Fruit fly (Drosophila melanogaster) ovary, adult (tissue): ENCODE measurements around the gene CG8135.

Experiments used
- CG17801 ChIP-seq: fragments of 200-800 bp; optimal IDR thresholded peaks from 2 replicates; lab custom pipeline; 2019; ENCODE audit warnings: missing biosample characterization, mild to moderate bottlenecking, missing genetic modification characterization, moderate library complexity; ENCODE audit not compliant: partially characterized antibody

Gene CG8135

DNA sequence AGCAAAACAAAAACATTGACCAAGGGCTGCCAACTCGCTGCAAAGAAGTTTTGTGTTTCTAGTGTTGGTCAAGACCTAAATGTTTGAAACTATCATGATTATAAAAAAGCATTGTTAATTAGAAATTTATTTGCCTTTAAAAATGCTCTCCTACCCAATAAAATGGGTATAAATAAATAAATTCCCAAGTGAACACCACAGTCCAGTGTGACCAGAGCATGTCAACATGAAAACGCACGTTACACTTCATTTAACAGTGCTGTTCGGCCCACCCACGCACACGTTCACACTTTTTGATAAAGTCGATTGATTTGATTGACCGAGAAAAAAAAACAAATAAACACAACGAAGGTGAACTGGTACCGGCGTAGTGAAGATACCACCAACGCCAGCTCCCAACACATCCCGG lies at the start of gene CG8135, which contains the start of the genes CG9356 and BBIP1:
CG8135 (plus strand) TSS at position 282 of the 409 bp plus-strand sequence.
CG9356 (minus strand) TSS at position 166 of the 409 bp plus-strand sequence.
BBIP1 (plus strand) TSS at position 282 of the 409 bp plus-strand sequence.
- peak; percentile 79 for TF ChIP-seq CG17801 (GFP tag; lab: Kevin White, UChicago)

DNA sequence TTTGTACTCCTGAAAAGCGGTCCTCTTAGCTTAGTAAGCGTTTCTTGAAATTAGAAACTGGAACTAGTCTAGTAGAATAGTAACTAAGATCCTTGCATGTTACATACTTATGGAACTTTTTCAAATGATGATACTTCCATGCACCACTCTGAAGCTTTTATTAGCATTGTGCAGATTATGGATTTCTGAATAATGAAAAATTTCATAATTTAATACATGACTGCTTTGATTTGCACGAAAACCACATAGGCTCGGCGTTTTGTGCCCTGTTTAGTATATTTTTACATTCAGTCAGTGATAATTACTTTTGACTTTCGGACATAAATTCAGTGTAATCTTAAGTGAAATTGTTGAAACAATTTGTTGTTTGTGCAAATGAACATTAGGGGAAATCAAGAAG lies 49.0 kb upstream of the CG8135 start, which contains the start of gene CG43675:
CG43675 (plus strand) TSS at position 301 of the 400 bp plus-strand sequence.
- no peak for TF ChIP-seq CG17801 (GFP tag; lab: Kevin White, UChicago)

DNA sequence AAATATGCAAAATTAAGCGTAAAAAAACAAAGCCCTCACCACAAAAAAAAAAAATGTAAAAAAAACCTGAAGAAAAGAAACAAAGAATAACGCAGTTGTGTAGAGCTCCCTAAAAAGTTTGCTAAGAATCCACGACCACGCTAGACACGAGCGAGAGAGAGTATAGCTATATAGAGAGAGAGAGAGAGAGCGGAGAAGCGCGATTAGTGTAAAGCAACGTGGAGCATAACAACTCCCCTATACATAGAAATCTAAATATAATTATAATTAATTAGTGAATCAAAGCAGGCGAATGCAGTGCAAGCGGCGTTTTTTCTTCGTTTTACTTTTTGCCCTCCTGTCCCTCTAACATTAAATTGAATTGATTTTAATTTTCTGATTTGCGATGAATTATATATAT lies 44.8 kb upstream of the CG8135 start:
- TF ChIP-seq CG17801 (GFP tag; lab: Kevin White, UChicago), result no peak

DNA sequence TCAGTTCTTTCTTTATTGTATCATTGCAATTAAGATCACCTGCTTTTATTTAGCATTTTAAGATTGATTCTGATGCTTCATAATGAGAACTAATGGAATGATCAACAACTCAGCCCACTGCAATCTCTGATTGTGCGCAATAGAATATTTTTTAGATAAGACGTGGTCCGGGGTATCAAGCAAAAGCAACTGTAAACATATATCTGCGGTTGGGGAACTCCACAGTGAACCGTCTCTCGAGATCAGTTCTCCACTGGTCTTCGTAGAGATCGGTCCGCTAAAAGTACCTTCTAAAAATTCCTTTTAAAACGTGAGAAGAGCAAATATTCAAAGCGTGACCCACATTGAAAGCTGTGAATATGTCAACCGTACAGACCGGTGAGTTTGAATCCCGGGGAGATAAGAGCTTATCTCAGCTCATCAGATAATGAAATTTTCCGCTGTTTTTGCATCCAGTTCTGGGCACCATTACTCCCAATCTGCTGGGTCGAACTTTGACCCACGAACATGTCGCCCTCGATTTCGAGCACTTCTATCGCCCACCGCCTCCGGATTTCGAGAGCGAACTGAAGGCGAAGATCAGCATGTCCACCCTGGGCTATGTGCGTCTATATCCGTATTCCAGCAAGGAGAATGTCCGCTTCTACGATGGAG lies 41.0 kb upstream of the CG8135 start, which contains the start of gene CG18473:
CG18473 (plus strand) TSS at position 240 of the 654 bp plus-strand sequence.
- no peak for TF ChIP-seq CG17801 (GFP tag; lab: Kevin White, UChicago)

DNA sequence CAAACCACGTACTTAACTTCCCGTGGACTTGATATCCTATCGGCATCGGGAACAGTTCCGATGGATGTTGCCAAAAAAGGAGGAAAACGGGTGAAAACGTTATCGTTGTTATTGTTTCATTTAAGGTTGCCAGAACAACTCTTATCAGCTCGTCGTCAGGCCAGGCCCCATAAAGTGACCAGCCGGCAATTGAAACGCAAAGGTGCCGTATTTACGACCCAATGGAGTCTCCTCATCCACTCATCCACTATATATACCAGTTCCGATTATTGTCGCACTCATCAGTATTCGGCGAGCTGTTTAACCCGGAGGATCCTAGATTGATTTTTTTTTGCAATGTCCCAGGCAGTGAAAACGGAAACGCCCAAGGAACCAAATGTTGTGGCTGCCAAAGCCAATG lies 39.1 kb upstream of the CG8135 start, which contains the start of gene Srr:
Srr (plus strand) TSS at position 278 of the 400 bp plus-strand sequence.
- TF ChIP-seq CG17801 (GFP tag; lab: Kevin White, UChicago), result no peak

DNA sequence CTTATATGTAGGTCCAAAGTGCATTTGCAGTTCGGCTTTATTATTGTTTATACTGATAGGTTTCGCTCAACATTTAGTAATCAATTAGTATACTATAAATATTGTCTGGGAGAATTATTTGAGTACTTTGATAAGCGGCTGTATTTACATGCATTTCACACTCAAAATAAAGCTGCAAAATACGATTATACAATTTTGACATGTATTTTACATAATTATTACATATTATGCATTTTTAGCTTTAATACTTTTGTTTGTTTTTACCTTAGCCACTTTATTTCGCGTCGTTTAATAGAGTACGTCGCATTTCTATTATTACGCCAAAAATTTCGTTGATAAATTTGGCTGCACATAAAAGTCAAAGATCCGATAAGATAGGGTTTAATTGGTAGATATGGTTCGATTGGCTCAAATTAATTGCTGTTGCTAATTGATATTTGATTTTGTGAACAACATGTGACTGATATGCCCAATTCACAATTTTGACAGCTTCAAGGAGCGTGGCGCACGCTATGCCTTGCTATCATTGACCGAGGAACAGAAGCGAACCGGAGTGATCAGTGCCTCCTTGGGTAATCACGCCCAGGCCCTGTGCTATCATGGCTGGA lies 38.2 kb upstream of the CG8135 start:
- TF ChIP-seq CG17801 (GFP tag; lab: Kevin White, UChicago), result no peak

DNA sequence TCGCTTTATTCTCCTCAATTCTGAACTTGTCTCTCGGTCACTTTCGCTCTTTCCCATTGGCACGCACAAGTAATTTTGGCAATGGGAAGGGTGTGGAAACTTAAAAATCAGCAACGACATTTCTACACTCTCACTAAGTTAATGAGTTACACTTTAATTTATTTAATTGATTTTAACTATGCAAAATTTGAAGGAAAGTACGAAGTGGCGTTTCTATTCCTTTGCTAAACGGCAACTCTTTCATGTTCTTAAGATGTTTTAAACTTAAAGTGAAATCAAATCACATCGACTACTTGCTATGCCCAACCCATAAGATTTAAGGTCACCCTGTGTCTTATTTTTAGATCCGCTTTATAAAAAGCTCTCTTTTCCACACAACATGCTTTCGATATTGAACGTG lies 33.8 kb upstream of the CG8135 start:
- no peak for TF ChIP-seq CG17801 (GFP tag; lab: Kevin White, UChicago)

DNA sequence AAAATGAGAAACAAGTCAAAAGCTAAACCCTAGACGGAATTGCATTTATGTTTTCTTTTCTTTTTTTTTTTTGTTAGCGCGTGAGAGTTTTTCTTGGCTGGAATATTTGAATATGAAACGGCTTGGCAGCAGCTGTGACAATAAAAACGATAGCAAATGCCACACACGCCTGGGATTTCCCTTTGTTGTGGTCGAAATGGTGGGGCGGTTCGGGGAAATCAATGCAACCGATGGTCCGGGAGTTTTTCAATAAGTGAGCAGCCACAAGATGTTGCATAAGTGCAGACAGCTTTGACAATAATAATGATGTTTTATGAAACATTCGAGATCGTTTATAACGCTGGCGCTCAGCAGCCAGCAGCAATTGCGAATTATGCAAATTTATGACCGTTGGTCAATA lies 27.4 kb upstream of the CG8135 start:
- no peak for TF ChIP-seq CG17801 (GFP tag; lab: Kevin White, UChicago)

DNA sequence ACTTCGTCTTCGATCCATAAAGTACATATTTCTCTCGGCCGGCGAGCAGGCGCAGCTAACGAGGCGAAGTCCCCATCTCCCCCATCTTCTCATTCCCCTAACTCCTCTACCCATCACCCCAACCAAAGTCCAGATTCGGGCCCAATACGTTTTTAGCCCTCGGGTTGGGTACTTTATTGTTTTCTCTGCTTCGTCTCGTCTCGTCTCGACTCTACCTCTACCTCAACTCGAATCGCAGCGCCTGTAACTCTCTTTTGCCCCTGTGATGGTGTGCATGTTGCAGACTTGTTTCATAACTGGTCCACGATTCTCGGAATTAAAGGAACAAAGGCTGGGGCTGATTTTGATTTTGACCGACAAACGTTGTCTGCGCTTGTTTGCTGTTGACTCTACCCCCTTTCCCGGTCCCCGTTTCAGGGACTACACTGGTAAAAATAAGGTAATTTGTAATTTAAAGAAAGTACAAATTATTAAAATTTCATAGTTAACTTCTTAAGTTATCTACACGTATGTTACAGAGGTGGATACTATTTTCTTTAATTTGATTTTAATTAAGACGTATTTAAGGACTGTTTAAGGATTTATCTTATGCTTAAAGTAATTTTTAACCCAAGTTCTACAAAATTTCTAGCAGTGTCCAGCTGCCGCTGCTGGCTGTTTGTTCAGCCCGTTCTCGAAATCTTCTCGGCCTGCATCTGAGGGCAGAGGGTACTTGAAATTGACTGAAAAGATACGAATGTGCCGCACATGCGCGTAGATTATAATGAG lies 25.4 kb upstream of the CG8135 start:
- no peak for TF ChIP-seq CG17801 (GFP tag; lab: Kevin White, UChicago)

DNA sequence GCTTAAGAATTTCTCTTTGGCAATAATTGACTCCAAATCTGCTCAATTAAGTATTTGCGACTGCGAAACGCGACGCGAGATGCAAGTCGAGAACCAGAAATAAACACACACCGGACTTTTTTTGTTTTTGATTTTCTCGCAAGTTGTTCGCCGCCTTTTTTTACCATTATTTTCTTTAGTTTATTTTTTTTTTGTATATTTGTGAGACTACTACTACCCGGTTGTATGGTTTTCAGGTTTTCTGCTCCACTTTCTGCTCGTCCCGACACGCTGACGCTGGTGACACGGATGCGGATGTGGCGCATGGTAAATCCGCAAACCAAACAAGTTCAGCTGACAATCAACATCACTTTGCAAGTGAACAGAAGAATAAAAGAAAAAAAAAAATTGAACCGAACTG lies 23.2 kb upstream of the CG8135 start:
- TF ChIP-seq CG17801 (GFP tag; lab: Kevin White, UChicago), result no peak

DNA sequence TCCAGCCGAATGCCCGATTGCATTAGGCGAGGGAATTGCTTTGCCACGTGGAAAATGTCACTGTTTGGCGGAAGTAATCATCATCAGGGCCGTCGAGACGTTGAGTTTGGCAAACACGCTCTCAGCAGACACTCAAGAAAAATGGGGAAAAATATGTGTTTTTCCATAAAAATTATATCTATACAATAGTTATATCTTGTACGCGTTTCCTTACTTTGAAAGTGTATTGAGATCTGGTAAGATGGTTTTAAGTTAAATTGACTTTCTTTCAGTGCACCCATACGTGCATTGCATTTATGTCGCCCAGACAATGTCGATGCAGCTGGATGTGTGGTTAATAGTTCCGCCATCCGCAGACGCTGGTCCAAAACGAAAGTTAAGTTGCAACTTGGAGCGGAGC lies 18.2 kb upstream of the CG8135 start:
- TF ChIP-seq CG17801 (GFP tag; lab: Kevin White, UChicago), result no peak

DNA sequence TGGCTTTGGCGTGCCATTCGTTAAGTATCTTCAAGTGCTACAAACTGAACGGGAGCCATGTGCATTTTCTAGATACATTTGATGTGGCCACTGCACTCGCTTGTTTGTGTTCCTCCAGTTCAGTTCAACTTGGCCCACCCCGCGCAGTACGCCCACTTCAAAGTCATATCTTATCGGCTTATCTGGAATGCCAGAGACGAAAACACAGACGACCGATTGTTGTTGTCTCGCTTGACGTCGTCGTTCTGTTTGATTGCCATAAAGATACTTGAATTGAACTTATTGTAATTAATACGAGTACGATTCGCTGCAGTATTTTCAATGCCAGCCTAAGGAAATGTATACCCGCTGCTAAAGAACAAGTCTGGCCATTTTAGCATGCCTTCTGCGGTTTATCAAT lies 16.6 kb upstream of the CG8135 start:
- no peak for TF ChIP-seq CG17801 (GFP tag; lab: Kevin White, UChicago)

DNA sequence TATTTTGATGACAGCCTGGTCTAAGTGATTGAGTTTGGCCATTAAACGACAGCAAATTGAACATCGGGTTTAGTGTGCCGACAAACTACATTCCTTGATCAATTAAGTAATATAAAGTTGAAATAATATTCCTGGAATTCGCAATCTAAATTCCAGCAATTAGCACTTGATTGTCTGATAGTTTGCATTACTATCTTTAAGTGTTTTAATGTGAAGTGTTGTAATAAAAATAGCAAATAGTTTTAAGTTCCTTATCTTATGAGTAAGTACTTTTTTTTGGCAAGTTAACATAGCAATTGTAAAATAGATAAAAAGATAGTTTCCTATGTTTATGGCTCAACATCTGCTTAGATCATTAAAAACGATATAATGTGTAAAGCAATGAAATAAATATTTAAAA lies 15.9 kb upstream of the CG8135 start:
- TF ChIP-seq CG17801 (GFP tag; lab: Kevin White, UChicago), result no peak

DNA sequence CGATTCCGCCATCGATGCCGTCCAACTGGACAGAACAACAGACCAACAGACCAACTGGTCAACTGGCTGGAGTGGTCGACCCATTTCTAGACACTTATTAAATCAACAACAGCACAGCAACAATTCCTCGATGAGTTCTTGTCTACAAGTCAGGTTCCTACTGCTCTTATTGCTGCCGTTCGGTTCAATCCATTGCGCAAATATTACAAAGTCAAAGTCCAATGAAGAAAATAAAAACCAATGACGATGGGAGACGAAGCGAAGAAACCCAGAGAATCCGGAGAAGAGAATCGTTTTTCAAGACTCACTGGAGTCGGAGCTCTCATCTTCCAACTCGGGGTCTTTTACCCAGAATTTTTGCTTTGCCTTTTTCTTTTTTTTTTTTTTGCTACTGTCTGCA lies 15.2 kb upstream of the CG8135 start:
- peak; percentile 21 for TF ChIP-seq CG17801 (GFP tag; lab: Kevin White, UChicago)

DNA sequence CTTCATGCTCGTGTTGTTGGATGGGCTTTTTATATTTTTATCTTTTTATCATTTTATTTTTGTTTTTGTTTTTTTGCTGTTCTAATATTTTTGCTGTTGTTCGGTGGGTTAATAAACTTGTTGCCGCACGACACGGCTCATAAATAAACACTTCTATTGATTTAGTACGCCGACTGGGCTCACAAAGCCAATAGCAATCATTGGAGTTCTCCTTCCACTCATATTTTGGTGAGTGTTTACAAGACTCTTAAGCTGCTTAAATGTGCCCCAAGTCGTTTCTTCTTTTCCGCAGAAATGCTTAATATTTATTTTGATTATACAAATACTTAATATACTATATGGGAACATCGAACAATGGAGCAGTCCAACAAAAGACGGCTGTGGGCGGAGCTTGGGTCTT lies 14.0 kb upstream of the CG8135 start:
- no peak for TF ChIP-seq CG17801 (GFP tag; lab: Kevin White, UChicago)
